Worm (Caenorhabditis elegans): ENCODE data around the gene srh-137.

DNA sequence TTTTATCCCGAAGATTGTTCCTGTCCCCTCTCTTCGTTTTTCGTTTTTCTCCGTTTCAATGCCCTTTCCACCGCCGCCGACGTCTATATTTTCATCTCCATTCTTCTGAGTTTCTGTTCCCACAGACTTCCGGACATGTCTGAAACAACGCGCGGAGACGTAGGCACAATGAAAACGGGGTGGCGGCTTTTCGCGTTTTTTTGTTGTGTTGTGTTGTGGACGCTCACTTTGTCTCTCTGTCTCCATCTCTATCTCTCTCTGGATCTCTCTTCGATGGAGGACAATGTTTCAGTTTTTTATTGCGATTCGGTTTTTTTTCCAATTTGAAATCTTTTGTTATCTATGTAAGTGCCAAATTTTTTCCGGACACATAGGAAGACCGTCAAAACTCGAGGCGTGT, 43.5 kb upstream of the srh-137 start:
- TF ChIP-seq ama-1 (optimal IDR thresholded peaks at IDR 0.05) (no peak), unc-39 (tag; optimal IDR thresholded peaks at IDR 0.05) (no peak), pqm-1 (tag; optimal IDR thresholded peaks at IDR 0.05) (no peak), nhr-237 (tag; optimal IDR thresholded peaks at IDR 0.05) (no peak), nfya-1 (tag; optimal IDR thresholded peaks at IDR 0.05; ENCODE audit: insufficient read depth) (no peak), ztf-4 (tag; optimal IDR thresholded peaks at IDR 0.05) (no peak), elt-1 (tag; optimal IDR thresholded peaks at IDR 0.05) (no peak), unc-62 (GFP tag; optimal IDR thresholded peaks at IDR 0.05) (no peak), daf-12 (tag; optimal IDR thresholded peaks at IDR 0.05) (no peak), elt-3 (tag; optimal IDR thresholded peaks at IDR 0.05) (no peak)
